Fruit fly (Drosophila melanogaster) whole organism, prepupa: ENCODE results near the gene CG46320.

Experiments
- CG10631 ChIP-seq: fragments of 200-800 bp; sonication (Bioruptor generic); optimal IDR thresholded peaks from 2 replicates; lab custom pipeline; 2016; ENCODE audit warnings: missing biosample characterization, missing genetic modification characterization
- CG34406 ChIP-seq: fragments of 200-800 bp; sonication (Bioruptor generic); optimal IDR thresholded peaks from 3 replicates; lab custom pipeline; 2016; ENCODE audit warnings: missing biosample characterization, missing genetic modification characterization
- CG3919 ChIP-seq: fragments of 200-800 bp; sonication (Bioruptor generic); optimal IDR thresholded peaks from 3 replicates; lab custom pipeline; 2016; ENCODE audit warnings: missing biosample characterization, missing genetic modification characterization
- CG8119 ChIP-seq: fragments of 200-800 bp; sonication (Bioruptor generic); IDR thresholded peaks from 3 replicates; pipeline ENCODE4 v1.3.6; 2022; ENCODE audit warnings: missing biosample characterization, missing genetic modification characterization
- Eip78C ChIP-seq: fragments of 200-800 bp; sonication (Bioruptor generic); peaks from one replicate; lab custom pipeline; 2016; ENCODE audit warnings: missing biosample characterization, missing genetic modification characterization
- Gug ChIP-seq: fragments of 200-800 bp; sonication (Bioruptor generic); IDR thresholded peaks from 2 replicates; pipeline ENCODE4 v1.3.6; 2022; ENCODE audit warnings: missing biosample characterization, missing genetic modification characterization
- Hr39 ChIP-seq: fragments of 200-800 bp; sonication (Bioruptor generic); optimal IDR thresholded peaks from 2 replicates; lab custom pipeline; 2016; ENCODE audit warnings: missing biosample characterization, missing genetic modification characterization
- Sox14 ChIP-seq: fragments of 200-800 bp; sonication (Bioruptor generic); optimal IDR thresholded peaks from 3 replicates; lab custom pipeline; 2016; ENCODE audit warnings: missing biosample characterization, missing genetic modification characterization
- acj6 ChIP-seq: fragments of 200-800 bp; sonication (Bioruptor generic); optimal IDR thresholded peaks from 3 replicates; lab custom pipeline; 2016; ENCODE audit warnings: missing biosample characterization, missing genetic modification characterization
- esn ChIP-seq: fragments of 200-800 bp; sonication (Bioruptor generic); optimal IDR thresholded peaks from 2 replicates; lab custom pipeline; 2016; ENCODE audit warnings: missing biosample characterization, mild to moderate bottlenecking, missing genetic modification characterization, moderate library complexity
- lz ChIP-seq: fragments of 200-800 bp; sonication (Bioruptor generic); optimal IDR thresholded peaks from 3 replicates; lab custom pipeline; 2016; ENCODE audit warnings: missing biosample characterization, missing genetic modification characterization
- salr ChIP-seq, 2 experiments: fragments of 200-800 bp; sonication (Bioruptor generic); optimal IDR thresholded peaks; 3 replicates each; lab custom pipeline; 2016 to 2018; ENCODE audit warnings: missing biosample characterization in 2 of 2, missing genetic modification characterization in 2 of 2, mild to moderate bottlenecking in 1 of 2
- svp ChIP-seq: fragments of 200-800 bp; sonication (Bioruptor generic); peaks from one replicate; lab custom pipeline; 2016; ENCODE audit warnings: missing biosample characterization, missing genetic modification characterization

DNA sequence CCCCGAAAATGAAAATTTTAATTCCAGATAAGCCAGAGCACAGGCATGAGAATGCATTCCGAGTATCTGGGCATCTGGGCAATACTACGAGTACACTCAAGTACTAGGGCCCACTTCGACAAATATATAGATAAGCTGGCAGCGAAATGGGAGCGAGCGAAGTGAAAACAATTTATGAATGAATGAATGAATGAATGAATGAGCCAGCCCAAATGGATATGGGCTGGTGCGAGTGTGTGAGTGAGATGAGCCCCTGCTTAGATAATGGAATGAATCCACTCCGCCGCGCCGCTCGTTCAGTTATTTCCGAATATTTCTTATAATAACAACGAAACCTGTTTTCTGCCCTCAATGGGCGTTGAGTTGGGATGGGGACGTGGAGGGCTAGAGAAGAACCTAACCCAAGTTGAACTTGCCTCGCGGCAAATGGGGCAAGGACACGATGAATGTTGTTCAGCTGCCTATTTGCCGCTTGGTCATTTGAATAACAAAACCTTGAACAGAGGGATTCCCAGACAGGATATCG is 8.1 kb upstream of the CG46320 start:
- TF ChIP-seq Gug (GFP tag; lab: Robert Waterston, UW), result no peak
- no peak for TF ChIP-seq CG8119 (GFP tag; lab: Robert Waterston, UW)
- no peak for TF ChIP-seq salr (GFP tag; optimal IDR thresholded peaks at IDR 0.05; lab: Kevin White, UChicago)
- peak; percentile 3 for TF ChIP-seq svp (GFP tag; lab: Kevin White, UChicago)
- TF ChIP-seq acj6, result no peak
- TF ChIP-seq Sox14 (GFP tag; lab: Kevin White, UChicago), result no peak
- TF ChIP-seq lz (GFP tag; lab: Kevin White, UChicago), result no peak
- TF ChIP-seq CG10631 (GFP tag; lab: Kevin White, UChicago), result no peak
- TF ChIP-seq CG34406 (GFP tag; lab: Kevin White, UChicago), result no peak
- no peak for TF ChIP-seq CG3919
- TF ChIP-seq esn (GFP tag; lab: Kevin White, UChicago), result no peak
- TF ChIP-seq Hr39 (GFP tag; lab: Kevin White, UChicago), result no peak
- no peak for TF ChIP-seq Eip78C (GFP tag; lab: Kevin White, UChicago)
